Fruit fly (Drosophila melanogaster) whole organism, prepupa: ENCODE data around the gene Rev1.

Experiments
- Blimp-1 ChIP-seq: fragments of 200-800 bp; sonication (Bioruptor generic); optimal IDR thresholded peaks from 3 replicates; lab custom pipeline; 2017; ENCODE audit warnings: missing biosample characterization, missing genetic modification characterization, mild to moderate bottlenecking, moderate library complexity, missing genetic modification reagents
- CG10669 ChIP-seq: fragments of 200-800 bp; sonication (Bioruptor generic); optimal IDR thresholded peaks from 3 replicates; lab custom pipeline; 2018; ENCODE audit warnings: missing biosample characterization, mild to moderate bottlenecking, missing genetic modification characterization, moderate library complexity
- CG11762 ChIP-seq: fragments of 200-800 bp; sonication (Bioruptor generic); optimal IDR thresholded peaks from 3 replicates; lab custom pipeline; 2016; ENCODE audit warnings: missing biosample characterization, missing genetic modification characterization; ENCODE audit not compliant: insufficient read depth
- CG1621 ChIP-seq: fragments of 200-800 bp; sonication (Bioruptor generic); optimal IDR thresholded peaks from 3 replicates; lab custom pipeline; 2018; ENCODE audit warnings: missing biosample characterization, mild to moderate bottlenecking, missing genetic modification characterization
- CG16779 ChIP-seq: fragments of 200-800 bp; sonication (Bioruptor generic); optimal IDR thresholded peaks from 3 replicates; lab custom pipeline; 2017; ENCODE audit warnings: missing biosample characterization, mild to moderate bottlenecking, missing genetic modification characterization
- CG31627 ChIP-seq: fragments of 200-800 bp; sonication (Bioruptor generic); optimal IDR thresholded peaks from 3 replicates; lab custom pipeline; 2016; ENCODE audit warnings: missing biosample characterization, missing genetic modification characterization
- CG32006 ChIP-seq: fragments of 200-800 bp; sonication (Bioruptor generic); optimal IDR thresholded peaks from 3 replicates; lab custom pipeline; 2017; ENCODE audit warnings: missing biosample characterization, mild to moderate bottlenecking, missing genetic modification characterization
- CG34406 ChIP-seq: fragments of 200-800 bp; sonication (Bioruptor generic); optimal IDR thresholded peaks from 3 replicates; lab custom pipeline; 2016; ENCODE audit warnings: missing biosample characterization, missing genetic modification characterization
- CG4318 ChIP-seq: fragments of 200-800 bp; sonication (Bioruptor generic); optimal IDR thresholded peaks from 3 replicates; lab custom pipeline; 2017; ENCODE audit warnings: missing biosample characterization, mild to moderate bottlenecking, missing genetic modification characterization
- CG6276 ChIP-seq: fragments of 200-800 bp; sonication (Bioruptor generic); optimal IDR thresholded peaks from 2 replicates; lab custom pipeline; 2017; ENCODE audit warnings: missing biosample characterization, mild to moderate bottlenecking, missing genetic modification characterization
- CG6792 ChIP-seq: fragments of 200-800 bp; sonication (Bioruptor generic); optimal IDR thresholded peaks from 3 replicates; lab custom pipeline; 2016; ENCODE audit warnings: missing biosample characterization, missing genetic modification characterization
- CG6808 ChIP-seq: fragments of 200-800 bp; sonication (Bioruptor generic); optimal IDR thresholded peaks from 3 replicates; lab custom pipeline; 2017; ENCODE audit warnings: missing biosample characterization, missing genetic modification characterization, mild to moderate bottlenecking, moderate library complexity, missing genetic modification reagents
- CG8119 ChIP-seq: fragments of 200-800 bp; sonication (Bioruptor generic); IDR thresholded peaks from 3 replicates; pipeline ENCODE4 v1.3.6; 2022; ENCODE audit warnings: missing biosample characterization, missing genetic modification characterization
- CG9139 ChIP-seq: fragments of 200-800 bp; sonication (Bioruptor generic); optimal IDR thresholded peaks from 3 replicates; lab custom pipeline; 2017; ENCODE audit warnings: missing biosample characterization, mild to moderate bottlenecking, missing genetic modification characterization
- Eip75B ChIP-seq: fragments of 200-800 bp; sonication (Bioruptor generic); optimal IDR thresholded peaks from 3 replicates; lab custom pipeline; 2016; ENCODE audit warnings: missing biosample characterization, missing genetic modification characterization
- Eip78C ChIP-seq: fragments of 200-800 bp; sonication (Bioruptor generic); peaks from one replicate; lab custom pipeline; 2016; ENCODE audit warnings: missing biosample characterization, missing genetic modification characterization
- Eip93F ChIP-seq: fragments of 200-800 bp; sonication (Bioruptor generic); optimal IDR thresholded peaks from 2 replicates; lab custom pipeline; 2016; ENCODE audit warnings: missing biosample characterization, mild to moderate bottlenecking, missing genetic modification characterization
- Ets96B ChIP-seq: fragments of 200-800 bp; optimal IDR thresholded peaks from 2 replicates; lab custom pipeline; 2019; ENCODE audit warnings: missing biosample characterization, mild to moderate bottlenecking, missing genetic modification characterization, moderate library complexity
- Hr38 ChIP-seq: sonication (Bioruptor generic); optimal IDR thresholded peaks from 2 replicates; lab custom pipeline; 2016; ENCODE audit warnings: missing biosample characterization, missing genetic modification characterization
- Hr39 ChIP-seq: fragments of 200-800 bp; sonication (Bioruptor generic); optimal IDR thresholded peaks from 2 replicates; lab custom pipeline; 2016; ENCODE audit warnings: missing biosample characterization, missing genetic modification characterization
- Hr4 ChIP-seq: fragments of 200-800 bp; sonication (Bioruptor generic); optimal IDR thresholded peaks from 3 replicates; lab custom pipeline; 2016; ENCODE audit warnings: missing biosample characterization, missing genetic modification characterization
- Lpt ChIP-seq: fragments of 200-800 bp; sonication (Bioruptor generic); optimal IDR thresholded peaks from 3 replicates; lab custom pipeline; 2016; ENCODE audit warnings: missing biosample characterization, missing genetic modification characterization
- Met ChIP-seq: fragments of 200-800 bp; sonication (Bioruptor generic); optimal IDR thresholded peaks from 3 replicates; lab custom pipeline; 2016; ENCODE audit warnings: missing biosample characterization, missing genetic modification characterization
- Sox14 ChIP-seq: fragments of 200-800 bp; sonication (Bioruptor generic); optimal IDR thresholded peaks from 3 replicates; lab custom pipeline; 2016; ENCODE audit warnings: missing biosample characterization, missing genetic modification characterization
- achi ChIP-seq: fragments of 200-800 bp; sonication (Bioruptor generic); optimal IDR thresholded peaks from 3 replicates; lab custom pipeline; 2016; ENCODE audit warnings: missing biosample characterization, missing genetic modification characterization
- dsx ChIP-seq: fragments of 200-800 bp; optimal IDR thresholded peaks from 3 replicates; lab custom pipeline; 2019; ENCODE audit warnings: missing biosample characterization, mild to moderate bottlenecking, missing genetic modification characterization, moderate library complexity; ENCODE audit not compliant: poor library complexity, severe bottlenecking
- esn ChIP-seq: fragments of 200-800 bp; sonication (Bioruptor generic); optimal IDR thresholded peaks from 2 replicates; lab custom pipeline; 2016; ENCODE audit warnings: missing biosample characterization, mild to moderate bottlenecking, missing genetic modification characterization, moderate library complexity
- fd85E ChIP-seq: fragments of 200-800 bp; sonication (Bioruptor generic); optimal IDR thresholded peaks from 3 replicates; lab custom pipeline; 2016; ENCODE audit warnings: missing biosample characterization, missing genetic modification characterization
- fkh ChIP-seq: fragments of 200-800 bp; sonication (Bioruptor generic); optimal IDR thresholded peaks from 3 replicates; lab custom pipeline; 2017; ENCODE audit warnings: missing biosample characterization, mild to moderate bottlenecking, missing genetic modification characterization, moderate library complexity
- spab ChIP-seq: fragments of 200-800 bp; sonication (Bioruptor generic); optimal IDR thresholded peaks from 2 replicates; lab custom pipeline; 2017; ENCODE audit warnings: missing biosample characterization, mild to moderate bottlenecking, missing genetic modification characterization, missing genetic modification reagents
- svp ChIP-seq: fragments of 200-800 bp; sonication (Bioruptor generic); peaks from one replicate; lab custom pipeline; 2016; ENCODE audit warnings: missing biosample characterization, missing genetic modification characterization
- topi ChIP-seq: fragments of 200-800 bp; sonication (Bioruptor generic); optimal IDR thresholded peaks from 3 replicates; lab custom pipeline; 2016; ENCODE audit warnings: missing biosample characterization, missing genetic modification characterization

The Rev1 gene

DNA sequence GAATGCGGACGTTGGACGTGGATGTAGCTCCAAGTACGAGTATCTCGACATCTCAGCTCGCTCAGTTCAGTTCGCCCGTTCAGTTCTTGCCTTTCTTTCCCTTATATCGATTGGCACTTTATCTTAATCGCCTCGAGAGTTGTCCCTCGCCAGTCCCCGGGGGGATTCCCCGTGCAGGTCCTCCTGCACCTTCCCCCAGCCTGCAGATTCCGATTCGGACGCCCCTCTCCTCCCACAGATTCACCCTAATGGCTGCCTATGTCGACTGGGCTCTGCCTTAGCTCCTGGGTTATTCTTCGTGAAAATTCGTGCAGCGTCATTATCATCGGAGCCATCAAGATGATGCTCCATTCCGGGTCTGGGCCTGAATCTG lies 42.9 kb downstream of the Rev1 start:
- TF ChIP-seq CG8119 (GFP tag; lab: Robert Waterston, UW) (no peak), Lpt (no peak), CG34406 (GFP tag; lab: Kevin White, UChicago) (no peak), esn (GFP tag; lab: Kevin White, UChicago) (no peak), Eip93F (GFP tag; lab: Kevin White, UChicago) (no peak), Blimp-1 (no peak), Eip75B (GFP tag; lab: Kevin White, UChicago) (no peak), svp (GFP tag; lab: Kevin White, UChicago) (no peak), topi (GFP tag; lab: Kevin White, UChicago) (no peak), CG11762 (GFP tag; lab: Kevin White, UChicago) (no peak), fkh (GFP tag; lab: Kevin White, UChicago) (no peak), achi (GFP tag; lab: Kevin White, UChicago) (no peak)
- TF ChIP-seq, all 60 proteins: peak for 0

- TF ChIP-seq Blimp-1 (no peak), CG31627 (GFP tag; lab: Kevin White, UChicago) (no peak), CG6276 (GFP tag; lab: Kevin White, UChicago) (no peak), Hr4 (GFP tag; lab: Kevin White, UChicago) (no peak), CG10669 (GFP tag; lab: Kevin White, UChicago) (no peak), CG6808 (GFP tag; lab: Kevin White, UChicago) (no peak), achi (GFP tag; lab: Kevin White, UChicago) (no peak), fd85E (GFP tag; lab: Kevin White, UChicago) (no peak), CG6792 (GFP tag; lab: Kevin White, UChicago) (no peak), Ets96B (tag; lab: Kevin White, UChicago) (no peak), Met (GFP tag; lab: Kevin White, UChicago) (no peak), Sox14 (GFP tag; lab: Kevin White, UChicago) (no peak), svp (GFP tag; lab: Kevin White, UChicago) (no peak), CG16779 (tag; lab: Kevin White, UChicago) (no peak), Eip75B (GFP tag; lab: Kevin White, UChicago) (no peak), spab (GFP tag; lab: Kevin White, UChicago) (no peak), Eip78C (no peak), Hr39 (GFP tag; lab: Kevin White, UChicago) (no peak), Lpt (no peak)
Measured at dm6 chr3L:697724-698123, 43.6 kb downstream of the Rev1 start.

- no peak for TF ChIP-seq Hr38 (GFP tag; lab: Kevin White, UChicago)
- TF ChIP-seq spab (GFP tag; lab: Kevin White, UChicago) = no peak
- no peak for TF ChIP-seq CG9139 (GFP tag; lab: Kevin White, UChicago)
- no peak for TF ChIP-seq Lpt
- TF ChIP-seq CG1621 (tag; lab: Kevin White, UChicago) = no peak
- TF ChIP-seq CG32006 (GFP tag; lab: Kevin White, UChicago) = no peak
- no peak for TF ChIP-seq dsx (GFP tag; lab: Kevin White, UChicago)
- no peak for TF ChIP-seq fd85E (GFP tag; lab: Kevin White, UChicago)
- peak; percentile 47 for TF ChIP-seq fkh (GFP tag; lab: Kevin White, UChicago)
- TF ChIP-seq CG4318 (GFP tag; lab: Kevin White, UChicago) = no peak
- peak; percentile 16 for TF ChIP-seq CG6792 (GFP tag; lab: Kevin White, UChicago)
- TF ChIP-seq Eip78C = peak; percentile 40
- no peak for TF ChIP-seq CG31627 (GFP tag; lab: Kevin White, UChicago)
Measured at dm6 chr3L:698748-699367, 44.7 kb downstream of the Rev1 start, which contains the start of gene CG13894. CG13894 (minus strand) TSS chr3L:699144.
